Worm (Caenorhabditis elegans): ENCODE data around the gene spe-41.

DNA sequence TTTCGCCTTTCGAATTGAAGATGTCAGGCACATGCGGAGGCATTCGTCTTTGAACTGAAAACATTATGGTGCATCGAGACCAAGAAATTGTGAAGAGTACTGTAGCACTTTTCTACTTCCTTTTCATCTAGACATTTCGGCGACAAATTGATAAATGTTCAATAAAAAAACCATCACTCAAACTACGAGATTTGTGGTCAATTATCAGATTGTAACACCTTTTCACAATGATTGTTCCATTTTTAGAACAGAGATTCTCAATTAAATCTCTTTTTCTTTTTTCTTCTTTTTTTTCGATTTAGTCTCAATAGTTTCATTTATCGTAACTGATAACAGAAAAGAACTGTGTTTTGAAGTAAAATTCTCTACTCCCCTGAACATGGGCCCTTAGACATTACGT, 42.0 kb upstream of the spe-41 start:
- no peak for TF ChIP-seq him-1 (tag; optimal IDR thresholded peaks at IDR 0.05)
- TF ChIP-seq W03F9.2 (tag; optimal IDR thresholded peaks at IDR 0.05): no peak
